Fruit fly (Drosophila melanogaster): ENCODE data around the gene CG3919.
A peak's percentile ranks its signal among the peaks of the same experiment; 100 is the strongest.

CG3919 gene

DNA sequence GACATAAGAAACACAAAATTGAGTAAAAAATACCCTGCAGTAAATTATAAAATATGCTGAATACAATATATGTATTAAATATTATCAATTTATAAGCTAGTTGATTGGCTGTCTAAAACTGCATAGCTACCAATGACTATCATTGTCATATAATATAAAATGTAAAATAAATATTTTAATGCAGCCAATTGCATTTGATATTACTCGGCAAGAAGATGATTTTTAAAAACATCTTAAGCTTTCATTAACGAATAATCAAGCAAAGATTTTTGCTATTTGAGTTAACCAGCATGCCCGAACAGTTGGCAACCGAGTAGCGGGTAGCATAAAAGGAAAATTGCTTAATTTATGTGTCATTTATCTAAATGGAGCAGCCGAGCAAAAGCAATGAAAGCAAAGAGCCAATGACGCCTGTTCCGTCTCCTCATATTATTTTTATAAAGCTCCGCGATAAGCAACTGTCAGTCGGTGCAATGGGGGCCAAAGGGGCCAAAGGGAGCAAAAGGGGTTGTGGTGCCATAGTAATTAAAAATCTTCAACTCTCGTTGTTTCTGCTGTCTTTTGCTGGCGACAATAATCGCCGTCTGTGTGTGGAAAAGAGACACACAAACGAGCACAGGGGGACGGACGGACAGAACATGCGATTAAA is 47.2 kb upstream of the CG3919 start (continued):
- TF ChIP-seq CG6163 (GFP tag; IDR thresholded peaks at IDR 0.05) (peak; percentile 14; the same call in 1 of the 3 replicates), pdm3 (GFP tag; optimal IDR thresholded peaks at IDR 0.05) (peak; percentile 76), CG8632 (GFP tag; optimal IDR thresholded peaks at IDR 0.05) (peak; percentile 55), Sox102F (GFP tag; optimal IDR thresholded peaks at IDR 0.05) (peak; percentile 25), CG10631 (GFP tag; optimal IDR thresholded peaks at IDR 0.05) (peak; percentile 75), CG6808 (GFP tag; optimal IDR thresholded peaks at IDR 0.05) (peak; percentile 48), Blimp-1 (GFP tag; optimal IDR thresholded peaks at IDR 0.05) (no peak), fkh (GFP tag; optimal IDR thresholded peaks at IDR 0.05) (no peak), CG3032 (tag; optimal IDR thresholded peaks at IDR 0.05) (peak; percentile 62), CG3919 (GFP tag; optimal IDR thresholded peaks at IDR 0.05) (peak; percentile 49), CG1621 (tag; optimal IDR thresholded peaks at IDR 0.05) (peak; percentile 12), Ets21C (GFP tag; optimal IDR thresholded peaks at IDR 0.05) (no peak), Eip93F (GFP tag; optimal IDR thresholded peaks at IDR 0.05) (no peak), CG32006 (GFP tag; optimal IDR thresholded peaks at IDR 0.05) (peak; percentile 82), fd85E (GFP tag; optimal IDR thresholded peaks at IDR 0.05) (no peak), Sox15 (GFP tag; optimal IDR thresholded peaks at IDR 0.05) (peak; percentile 41), acj6 (GFP tag; optimal IDR thresholded peaks at IDR 0.05) (peak; percentile 72), net (GFP tag; optimal IDR thresholded peaks at IDR 0.05) (peak; percentile 58), CG6854 (GFP tag; optimal IDR thresholded peaks at IDR 0.05) (no peak), esn (GFP tag; optimal IDR thresholded peaks at IDR 0.05) (peak; percentile 61), topi (GFP tag; optimal IDR thresholded peaks at IDR 0.05) (peak; percentile 29), Lpt (GFP tag; optimal IDR thresholded peaks at IDR 0.05) (peak; percentile 18), CG4318 (GFP tag; optimal IDR thresholded peaks at IDR 0.05) (peak; percentile 55)

DNA sequence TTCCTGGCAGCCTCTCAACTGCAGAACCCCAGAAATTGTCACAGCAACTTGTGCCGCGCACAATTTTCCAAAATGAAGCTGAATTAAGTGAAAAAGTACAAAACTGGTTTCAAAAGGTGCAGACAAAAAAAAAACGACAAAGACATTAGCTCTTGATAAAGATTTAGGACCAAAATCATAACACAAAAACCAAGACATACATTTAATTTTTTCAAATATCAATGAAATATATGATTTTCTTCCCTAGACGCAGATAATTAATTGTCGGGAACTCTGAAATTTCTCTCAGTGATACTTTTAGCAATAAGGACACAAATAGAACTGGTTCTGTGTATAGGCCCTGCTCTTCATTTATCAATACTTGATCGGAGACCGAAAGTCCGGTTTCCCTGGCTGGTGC is 45.7 kb upstream of the CG3919 start:
- TF ChIP-seq Sox14 (GFP tag; optimal IDR thresholded peaks at IDR 0.05) (peak; percentile 95), CG1621 (tag; optimal IDR thresholded peaks at IDR 0.05) (peak; percentile 90), OdsH (GFP tag; optimal IDR thresholded peaks at IDR 0.05) (peak; percentile 96), Eip75B (GFP tag; optimal IDR thresholded peaks at IDR 0.05) (peak; percentile 95), Ets96B (tag; optimal IDR thresholded peaks at IDR 0.05) (peak; percentile 92), CG9139 (GFP tag; optimal IDR thresholded peaks at IDR 0.05) (peak; percentile 87), CG11902 (GFP tag; optimal IDR thresholded peaks at IDR 0.05) (peak; percentile 87), CG3032 (tag; optimal IDR thresholded peaks at IDR 0.05) (peak; percentile 91), Smox (GFP tag; optimal IDR thresholded peaks at IDR 0.05) (peak; percentile 96), vri (GFP tag; optimal IDR thresholded peaks at IDR 0.05) (peak; percentile 96), Hr38 (GFP tag; optimal IDR thresholded peaks at IDR 0.05) (no peak), dsx (GFP tag; optimal IDR thresholded peaks at IDR 0.05; ENCODE audit: poor library complexity, severe bottlenecking) (peak; percentile 85), esn (GFP tag; optimal IDR thresholded peaks at IDR 0.05) (peak; percentile 97), CG6854 (GFP tag; optimal IDR thresholded peaks at IDR 0.05) (peak; percentile 84), cyc (GFP tag; optimal IDR thresholded peaks at IDR 0.05) (peak; percentile 88), CG4318 (GFP tag; optimal IDR thresholded peaks at IDR 0.05) (peak; percentile 66), CG7368 (GFP tag; optimal IDR thresholded peaks at IDR 0.05) (peak; percentile 78), spab (GFP tag; optimal IDR thresholded peaks at IDR 0.05) (peak; percentile 93), Hr4 (GFP tag; optimal IDR thresholded peaks at IDR 0.05) (peak; percentile 82), Eip78C (GFP tag) (peak; percentile 98), CG8632 (GFP tag; optimal IDR thresholded peaks at IDR 0.05) (peak; percentile 95), CG15336 (GFP tag; IDR thresholded peaks at IDR 0.05) (peak; percentile 88), CG3919 (GFP tag; optimal IDR thresholded peaks at IDR 0.05) (peak; percentile 92), Blimp-1 (GFP tag; optimal IDR thresholded peaks at IDR 0.05) (peak; percentile 64), CG6808 (GFP tag; optimal IDR thresholded peaks at IDR 0.05) (peak; percentile 91), CG31627 (GFP tag; optimal IDR thresholded peaks at IDR 0.05) (peak; percentile 95), net (GFP tag; optimal IDR thresholded peaks at IDR 0.05) (peak; percentile 94), ss (GFP tag; optimal IDR thresholded peaks at IDR 0.05) (peak; percentile 80 to 89), CG10669 (GFP tag; optimal IDR thresholded peaks at IDR 0.05) (peak; percentile 91), eg (GFP tag; IDR thresholded peaks at IDR 0.05) (peak; percentile 81), Ets21C (GFP tag; optimal IDR thresholded peaks at IDR 0.05) (peak; percentile 91), fkh (GFP tag; optimal IDR thresholded peaks at IDR 0.05) (no peak), salr (GFP tag; optimal IDR thresholded peaks at IDR 0.05) (peak; percentile 91), CG11762 (GFP tag; optimal IDR thresholded peaks at IDR 0.05; ENCODE audit: insufficient read depth) (peak; percentile 87), achi (GFP tag; optimal IDR thresholded peaks at IDR 0.05) (peak; percentile 94), lz (GFP tag; optimal IDR thresholded peaks at IDR 0.05) (peak; percentile 93), CG32006 (GFP tag; optimal IDR thresholded peaks at IDR 0.05) (peak; percentile 90), pdm3 (GFP tag; optimal IDR thresholded peaks at IDR 0.05) (peak; percentile 96)
